Fruit fly (Drosophila melanogaster) whole organism, embryonic: ENCODE data around the gene CG15208.
A peak's percentile ranks its signal among the peaks of the same experiment; 100 is the strongest.

Experiments used
- CG10321 ChIP-seq: fragments of 200-800 bp; sonication (Bioruptor generic); IDR thresholded peaks from 2 replicates; pipeline ENCODE4 v1.3.6; 2022; ENCODE audit warnings: missing biosample characterization, missing genetic modification characterization
- CG11093 ChIP-seq: fragments of 200-800 bp; sonication (Bioruptor generic); IDR thresholded peaks from 3 replicates; pipeline ENCODE4 v1.3.6; 2022; ENCODE audit warnings: missing biosample characterization, missing genetic modification characterization
- CG12155 ChIP-seq: fragments of 200-800 bp; sonication (Bioruptor generic); optimal IDR thresholded peaks from 3 replicates; lab custom pipeline; 2016; ENCODE audit warnings: missing biosample characterization, missing genetic modification characterization
- CG12219 ChIP-seq: fragments of 200-800 bp; sonication (Bioruptor generic); optimal IDR thresholded peaks from 3 replicates; lab custom pipeline; 2018; ENCODE audit warnings: missing biosample characterization, mild to moderate bottlenecking, missing genetic modification characterization
- CG1529 ChIP-seq: fragments of 200-800 bp; sonication (Bioruptor generic); optimal IDR thresholded peaks from 3 replicates; lab custom pipeline; 2018; ENCODE audit warnings: missing biosample characterization, missing genetic modification characterization
- CG16813 ChIP-seq: fragments of 200-800 bp; sonication (Bioruptor generic); IDR thresholded peaks from 3 replicates; pipeline ENCODE4 v1.3.6; 2022; ENCODE audit warnings: missing biosample characterization, missing genetic modification characterization; ENCODE audit not compliant: partially characterized antibody
- CG16863 ChIP-seq: fragments of 200-800 bp; sonication (Bioruptor generic); optimal IDR thresholded peaks from 3 replicates; lab custom pipeline; 2016; ENCODE audit warnings: missing biosample characterization, missing genetic modification characterization
- CG17912 ChIP-seq: fragments of 200-800 bp; sonication (Bioruptor generic); optimal IDR thresholded peaks from 2 replicates; lab custom pipeline; 2018; ENCODE audit warnings: missing biosample characterization, mild to moderate bottlenecking, missing genetic modification characterization
- CG1792 ChIP-seq: fragments of 200-800 bp; sonication (Bioruptor generic); optimal IDR thresholded peaks from 2 replicates; lab custom pipeline; 2016; ENCODE audit warnings: missing biosample characterization, missing genetic modification characterization
- CG18599 ChIP-seq: fragments of 200-800 bp; sonication (Bioruptor generic); optimal IDR thresholded peaks from 3 replicates; lab custom pipeline; 2017; ENCODE audit warnings: missing biosample characterization, missing genetic modification characterization, mild to moderate bottlenecking, moderate library complexity, missing genetic modification reagents
- CG31388 ChIP-seq: fragments of 200-800 bp; sonication (Bioruptor generic); optimal IDR thresholded peaks from 2 replicates; lab custom pipeline; 2016; ENCODE audit warnings: missing biosample characterization, missing genetic modification characterization
- CG3407 ChIP-seq: fragments of 200-800 bp; sonication (Bioruptor generic); optimal IDR thresholded peaks from 2 replicates; lab custom pipeline; 2018; ENCODE audit warnings: missing biosample characterization, mild to moderate bottlenecking, missing genetic modification characterization
- CG3847 ChIP-seq: fragments of 200-800 bp; sonication (Bioruptor generic); IDR thresholded peaks from 2 replicates; pipeline ENCODE4 v1.3.6; 2022; ENCODE audit warnings: missing biosample characterization, missing genetic modification characterization
- CG4617 ChIP-seq: fragments of 200-800 bp; sonication (Bioruptor generic); optimal IDR thresholded peaks from 3 replicates; lab custom pipeline; 2016; ENCODE audit warnings: missing biosample characterization, missing genetic modification characterization, borderline replicate concordance
- CG4707 ChIP-seq: fragments of 200-800 bp; sonication (Bioruptor generic); optimal IDR thresholded peaks from 2 replicates; lab custom pipeline; 2018; ENCODE audit warnings: missing biosample characterization, mild to moderate bottlenecking, missing genetic modification characterization, moderate library complexity
- CG6654 ChIP-seq: fragments of 200-800 bp; sonication (Bioruptor generic); optimal IDR thresholded peaks from 2 replicates; lab custom pipeline; 2017; ENCODE audit warnings: missing biosample characterization, mild to moderate bottlenecking, missing genetic modification characterization
- CG9817 ChIP-seq: fragments of 200-800 bp; sonication (Bioruptor generic); optimal IDR thresholded peaks from 2 replicates; lab custom pipeline; 2018; ENCODE audit warnings: missing biosample characterization, mild to moderate bottlenecking, missing genetic modification characterization, moderate library complexity
- Chrac-16 ChIP-seq: fragments of 200-800 bp; sonication (Bioruptor generic); optimal IDR thresholded peaks from 3 replicates; lab custom pipeline; 2016; ENCODE audit warnings: missing biosample characterization, missing genetic modification characterization
- Fer1 ChIP-seq: fragments of 200-800 bp; sonication (Bioruptor generic); optimal IDR thresholded peaks from 2 replicates; lab custom pipeline; 2017; ENCODE audit warnings: missing biosample characterization, mild to moderate bottlenecking, missing genetic modification characterization
- HLH4C ChIP-seq: fragments of 200-800 bp; sonication (Bioruptor generic); IDR thresholded peaks from 3 replicates; pipeline ENCODE4 v1.3.6; 2022; ENCODE audit warnings: missing biosample characterization, missing genetic modification characterization; ENCODE audit not compliant: partially characterized antibody
- HmgD ChIP-seq: fragments of 200-800 bp; sonication (Bioruptor generic); optimal IDR thresholded peaks from 3 replicates; lab custom pipeline; 2016; ENCODE audit warnings: missing biosample characterization, missing genetic modification characterization
- MESR4 ChIP-seq: fragments of 200-800 bp; sonication (Bioruptor generic); optimal IDR thresholded peaks from 2 replicates; lab custom pipeline; 2018; ENCODE audit warnings: missing biosample characterization, mild to moderate bottlenecking, missing genetic modification characterization, moderate library complexity
- Neu2 ChIP-seq: fragments of 200-800 bp; sonication (Bioruptor generic); optimal IDR thresholded peaks from 3 replicates; lab custom pipeline; 2016; ENCODE audit warnings: missing biosample characterization, missing genetic modification characterization, borderline replicate concordance
- Nf-YB ChIP-seq: fragments of 200-800 bp; sonication (Bioruptor generic); optimal IDR thresholded peaks from 3 replicates; lab custom pipeline; 2019; ENCODE audit warnings: missing biosample characterization, mild to moderate bottlenecking, missing genetic modification characterization, moderate library complexity
- Sin3A ChIP-seq: fragments of >200 bp; optimal IDR thresholded peaks from 2 replicates; lab custom pipeline; 2018
- Sox100B ChIP-seq: fragments of 200-800 bp; sonication (Bioruptor generic); optimal IDR thresholded peaks from 3 replicates; lab custom pipeline; 2018; ENCODE audit warnings: missing biosample characterization, mild to moderate bottlenecking, missing genetic modification characterization
- bab2 ChIP-seq: fragments of 200-800 bp; sonication (Bioruptor generic); optimal IDR thresholded peaks from 2 replicates; lab custom pipeline; 2016; ENCODE audit warnings: missing biosample characterization, missing genetic modification characterization
- bigmax ChIP-seq: fragments of 200-800 bp; sonication (Bioruptor generic); optimal IDR thresholded peaks from 2 replicates; lab custom pipeline; 2018; ENCODE audit warnings: missing biosample characterization, mild to moderate bottlenecking, missing genetic modification characterization
- bowl ChIP-seq: fragments of 200-800 bp; sonication (Bioruptor generic); IDR thresholded peaks from 2 replicates; pipeline ENCODE4 v1.3.6; 2022; ENCODE audit warnings: missing biosample characterization, missing genetic modification characterization
- cg ChIP-seq: fragments of 200-800 bp; sonication (Bioruptor generic); optimal IDR thresholded peaks from 3 replicates; lab custom pipeline; 2019; ENCODE audit warnings: missing biosample characterization, mild to moderate bottlenecking, missing genetic modification characterization, moderate library complexity
- da ChIP-seq: fragments of 200-800 bp; sonication (Bioruptor generic); optimal IDR thresholded peaks from 2 replicates; lab custom pipeline; 2016; ENCODE audit warnings: missing biosample characterization, missing genetic modification characterization
- dati ChIP-seq: fragments of 200-800 bp; sonication (Bioruptor generic); IDR thresholded peaks from 2 replicates; pipeline ENCODE4 v1.3.6; 2022; ENCODE audit warnings: missing biosample characterization, missing genetic modification characterization
- fd96Cb ChIP-seq: fragments of 200-800 bp; sonication (Bioruptor generic); optimal IDR thresholded peaks from 2 replicates; lab custom pipeline; 2018; ENCODE audit warnings: missing biosample characterization, mild to moderate bottlenecking, missing genetic modification characterization, moderate library complexity
- grn ChIP-seq: fragments of 200-800 bp; sonication (Bioruptor generic); optimal IDR thresholded peaks from 3 replicates; lab custom pipeline; 2017; ENCODE audit warnings: missing biosample characterization, missing genetic modification characterization
- jing ChIP-seq: fragments of 200-800 bp; sonication (Bioruptor generic); optimal IDR thresholded peaks from 2 replicates; lab custom pipeline; 2018; ENCODE audit warnings: missing biosample characterization, mild to moderate bottlenecking, missing genetic modification characterization
- lbe ChIP-seq: fragments of 200-800 bp; sonication (Bioruptor generic); optimal IDR thresholded peaks from 2 replicates; lab custom pipeline; 2016; ENCODE audit warnings: missing biosample characterization, mild to moderate bottlenecking, missing genetic modification characterization
- lola ChIP-seq, 3 experiments: fragments of >200 bp in 2 of 3; fragments of 200-800 bp in 1 of 3; sonication (Bioruptor generic) in 1 of 3; optimal IDR thresholded peaks; 2 replicates each; lab custom pipeline; 2017 to 2019; ENCODE audit warnings: missing biosample characterization in 3 of 3, missing genetic modification characterization in 3 of 3, mild to moderate bottlenecking in 1 of 3, moderate library complexity in 1 of 3
- maf-S ChIP-seq: fragments of 200-800 bp; sonication (Bioruptor generic); optimal IDR thresholded peaks from 2 replicates; lab custom pipeline; 2016; ENCODE audit warnings: missing biosample characterization, missing genetic modification characterization
- nerfin-1 ChIP-seq: fragments of 200-800 bp; sonication (Bioruptor generic); optimal IDR thresholded peaks from 3 replicates; lab custom pipeline; 2019; ENCODE audit warnings: missing biosample characterization, mild to moderate bottlenecking, missing genetic modification characterization, moderate library complexity
- nmo ChIP-seq: fragments of 200-800 bp; sonication (Bioruptor generic); optimal IDR thresholded peaks from 2 replicates; lab custom pipeline; 2018; ENCODE audit warnings: missing biosample characterization, mild to moderate bottlenecking, missing genetic modification characterization, moderate library complexity
- pho ChIP-seq: fragments of 200-800 bp; sonication (Bioruptor generic); optimal IDR thresholded peaks from 2 replicates; lab custom pipeline; 2016; ENCODE audit warnings: missing biosample characterization, missing genetic modification characterization
- pita ChIP-seq: fragments of 200-800 bp; sonication (Bioruptor generic); optimal IDR thresholded peaks from 2 replicates; lab custom pipeline; 2017; ENCODE audit warnings: missing biosample characterization, mild to moderate bottlenecking, missing genetic modification characterization
- pum ChIP-seq: fragments of 200-800 bp; sonication (Bioruptor generic); optimal IDR thresholded peaks from 2 replicates; lab custom pipeline; 2016; ENCODE audit warnings: missing biosample characterization, missing genetic modification characterization
- pzg ChIP-seq: fragments of 200-800 bp; sonication (Bioruptor generic); optimal IDR thresholded peaks from 3 replicates; lab custom pipeline; 2018; ENCODE audit warnings: missing biosample characterization, mild to moderate bottlenecking, missing genetic modification characterization, moderate library complexity
- salm ChIP-seq: fragments of 200-800 bp; sonication (Bioruptor generic); optimal IDR thresholded peaks from 2 replicates; lab custom pipeline; 2018; ENCODE audit warnings: missing biosample characterization, mild to moderate bottlenecking, missing genetic modification characterization
- sd ChIP-seq: fragments of 200-800 bp; sonication (Bioruptor generic); optimal IDR thresholded peaks from 3 replicates; lab custom pipeline; 2018; ENCODE audit warnings: missing biosample characterization, mild to moderate bottlenecking, missing genetic modification characterization, moderate library complexity
- shn ChIP-seq: fragments of 200-800 bp; sonication (Bioruptor generic); optimal IDR thresholded peaks from 3 replicates; lab custom pipeline; 2016; ENCODE audit warnings: missing biosample characterization, missing genetic modification characterization
- slp2 ChIP-seq: fragments of 200-800 bp; sonication (Bioruptor generic); optimal IDR thresholded peaks from 2 replicates; lab custom pipeline; 2016; ENCODE audit warnings: missing biosample characterization, missing genetic modification characterization
- ssp ChIP-seq: fragments of 200-800 bp; sonication (Bioruptor generic); IDR thresholded peaks from 2 replicates; pipeline ENCODE4 v1.3.6; 2022; ENCODE audit warnings: missing biosample characterization, missing genetic modification characterization
- sug ChIP-seq: fragments of 200-800 bp; optimal IDR thresholded peaks from 2 replicates; lab custom pipeline; 2019; ENCODE audit warnings: missing biosample characterization, mild to moderate bottlenecking, missing genetic modification characterization, moderate library complexity
- ttk ChIP-seq: fragments of 200-800 bp; sonication (Bioruptor generic); IDR thresholded peaks from 2 replicates; pipeline ENCODE4 v2.1.2; 2022; ENCODE audit warnings: missing biosample characterization, missing genetic modification characterization
- zen ChIP-seq: fragments of 200-800 bp; sonication (Bioruptor generic); optimal IDR thresholded peaks from 3 replicates; lab custom pipeline; 2018; ENCODE audit warnings: missing biosample characterization, mild to moderate bottlenecking, missing genetic modification characterization, moderate library complexity

The CG15208 gene

dm6 chrX:10854686-10855085 is 45.1 kb upstream of the CG15208 start, which contains the start of gene feo (continued):
- TF ChIP-seq maf-S (GFP tag; lab: Kevin White, UChicago) (no peak), zen (tag; lab: Kevin White, UChicago) (peak; percentile 6), pita (GFP tag; lab: Kevin White, UChicago) (no peak), jing (GFP tag; lab: Kevin White, UChicago) (no peak), CG4707 (no peak), nmo (peak; percentile 11), sd (tag; lab: Kevin White, UChicago) (no peak), pho (GFP tag; lab: Kevin White, UChicago) (no peak), shn (GFP tag; lab: Kevin White, UChicago) (no peak), CG6654 (no peak), nerfin-1 (tag; lab: Kevin White, UChicago) (no peak), CG31388 (GFP tag; lab: Kevin White, UChicago) (no peak), bab2 (GFP tag; lab: Kevin White, UChicago) (no peak), ssp (GFP tag; lab: Robert Waterston, UW) (no peak), MESR4 (peak; percentile 54), Sox100B (no peak), lola (GFP tag; optimal IDR thresholded peaks at IDR 0.05; lab: Kevin White, UChicago) (no peak), CG18599 (GFP tag; lab: Kevin White, UChicago) (no peak), CG10321 (GFP tag; lab: Robert Waterston, UW) (no peak), CG9817 (tag; lab: Kevin White, UChicago) (no peak), CG1792 (GFP tag; lab: Kevin White, UChicago) (no peak), Sin3A (no peak), CG3847 (GFP tag; lab: Robert Waterston, UW) (peak; percentile 56), CG17912 (GFP tag; lab: Kevin White, UChicago) (no peak), bowl (GFP tag; lab: Robert Waterston, UW) (no peak), pzg (GFP tag; lab: Kevin White, UChicago) (peak; percentile 78), Chrac-16 (GFP tag; lab: Kevin White, UChicago) (no peak), ttk (GFP tag; lab: Robert Waterston, UW) (no peak), lbe (no peak), slp2 (GFP tag; lab: Kevin White, UChicago) (no peak), CG11093 (GFP tag; lab: Robert Waterston, UW) (no peak), CG16813 (no peak), HLH4C (GFP tag; lab: Robert Waterston, UW) (no peak), grn (GFP tag; lab: Kevin White, UChicago) (no peak), CG16863 (GFP tag; lab: Kevin White, UChicago) (no peak), Fer1 (GFP tag; lab: Kevin White, UChicago) (peak; percentile 7), cg (GFP tag; lab: Kevin White, UChicago) (no peak), Neu2 (no peak), CG4617 (no peak), bigmax (GFP tag; lab: Kevin White, UChicago) (no peak), CG1529 (GFP tag; lab: Kevin White, UChicago) (no peak), pum (GFP tag; lab: Kevin White, UChicago) (no peak), da (GFP tag; lab: Kevin White, UChicago) (no peak), salm (tag; lab: Kevin White, UChicago) (no peak), sug (tag; lab: Kevin White, UChicago) (peak; percentile 4), dati (GFP tag; lab: Robert Waterston, UW) (no peak), CG12219 (GFP tag; lab: Kevin White, UChicago) (no peak), CG12155 (no peak), HmgD (no peak), CG3407 (GFP tag; lab: Kevin White, UChicago) (no peak), fd96Cb (tag; lab: Kevin White, UChicago) (no peak), Nf-YB (GFP tag; lab: Kevin White, UChicago) (no peak)
